Worm (Caenorhabditis elegans) whole organism, L4 larva: ENCODE measurements around the gene Y110A2AL.1.

ENCODE experiments used
- D1046.2 ChIP-seq: fragments of 200-800 bp; sonication (Bioruptor generic); IDR thresholded peaks from 2 replicates; pipeline ENCODE4 v1.3.6; 2022; ENCODE audit warnings: missing genetic modification characterization, missing compliant biosample characterization
- F10B5.3 ChIP-seq: sonication (generic microtip); optimal IDR thresholded peaks from 2 replicates; lab custom pipeline; 2016; ENCODE audit warnings: mild to moderate bottlenecking, missing genetic modification characterization, missing compliant biosample characterization
- F37D6.2 ChIP-seq: sonication (generic microtip); optimal IDR thresholded peaks from 2 replicates; lab custom pipeline; 2016; ENCODE audit warnings: mild to moderate bottlenecking, missing genetic modification characterization, missing compliant biosample characterization
- Y105C5A.15 ChIP-seq: fragments of 200-800 bp; sonication (Bioruptor generic); IDR thresholded peaks from 2 replicates; pipeline ENCODE4 v1.3.6; 2022; ENCODE audit warnings: missing genetic modification characterization, missing compliant biosample characterization
- Y5F2A.4 ChIP-seq: fragments of 200-800 bp; sonication (Bioruptor generic); optimal IDR thresholded peaks from 2 replicates; lab custom pipeline; 2018; ENCODE audit warnings: mild to moderate bottlenecking, missing genetic modification characterization, missing compliant biosample characterization
- Y75B8A.6 ChIP-seq: fragments of 200-800 bp; sonication (Bioruptor generic); IDR thresholded peaks from 2 replicates; pipeline ENCODE4 v1.3.6; 2022; ENCODE audit warnings: missing genetic modification reagents, missing genetic modification characterization, missing compliant biosample characterization
- ZK337.2 ChIP-seq: fragments of 200-800 bp; sonication (Bioruptor generic); IDR thresholded peaks from 2 replicates; pipeline ENCODE4 v1.3.6; 2022; ENCODE audit warnings: missing genetic modification reagents, missing genetic modification characterization, missing compliant biosample characterization
- ZK546.5 ChIP-seq, 2 experiments: sonication (generic microtip); optimal IDR thresholded peaks; 2 replicates each; lab custom pipeline; 2017; ENCODE audit warnings: missing biosample characterization in 2 of 2, missing genetic modification characterization in 2 of 2
- ama-1 ChIP-seq: fragments of 150-350 bp; optimal IDR thresholded peaks from 2 replicates; lab custom pipeline; 2014; ENCODE audit warnings: inconsistent platforms, mixed read lengths
- arid-1 ChIP-seq: fragments of 200-800 bp; sonication (Bioruptor generic); conservative IDR thresholded peaks from 2 replicates; pipeline ENCODE4 v1.3.6; 2022; ENCODE audit warnings: missing genetic modification reagents, missing genetic modification characterization, missing compliant biosample characterization
- ceh-20 ChIP-seq: fragments of 200-800 bp; sonication (Bioruptor generic); IDR thresholded peaks from 2 replicates; pipeline ENCODE4 v1.3.6; 2022; ENCODE audit warnings: missing genetic modification reagents, missing genetic modification characterization, missing compliant biosample characterization
- ceh-28 ChIP-seq: fragments of 150-350 bp; optimal IDR thresholded peaks from 2 replicates; lab custom pipeline; 2014; ENCODE audit warnings: missing biosample characterization, missing genetic modification reagents, missing genetic modification characterization
- ceh-32 ChIP-seq: sonication (generic microtip); optimal IDR thresholded peaks from 2 replicates; lab custom pipeline; 2016; ENCODE audit warnings: mild to moderate bottlenecking, missing genetic modification characterization, missing compliant biosample characterization; ENCODE audit not compliant: poor library complexity
- cey-2 ChIP-seq: sonication (generic microtip); optimal IDR thresholded peaks from 3 replicates; lab custom pipeline; 2017; ENCODE audit warnings: missing genetic modification characterization, mild to moderate bottlenecking, missing compliant biosample characterization, antibody characterized with exemption, borderline replicate concordance; ENCODE audit not compliant: insufficient read depth
- ctbp-1 ChIP-seq: fragments of 200-800 bp; sonication (Bioruptor generic); IDR thresholded peaks from 2 replicates; pipeline ENCODE4 v1.3.6; 2022; ENCODE audit warnings: missing genetic modification reagents, missing genetic modification characterization, missing compliant biosample characterization
- daf-19 ChIP-seq: fragments of 200-800 bp; sonication (Bioruptor generic); conservative IDR thresholded peaks from 2 replicates; pipeline ENCODE4 v1.3.6; 2022; ENCODE audit warnings: missing genetic modification characterization, missing compliant biosample characterization
- dpl-1 ChIP-seq: fragments of 150-350 bp; optimal IDR thresholded peaks from 2 replicates; lab custom pipeline; 2014; ENCODE audit warnings: missing biosample characterization, missing genetic modification reagents, missing genetic modification characterization
- dve-1 ChIP-seq: sonication (generic microtip); optimal IDR thresholded peaks from 2 replicates; lab custom pipeline; 2017; ENCODE audit warnings: antibody characterized with exemption, mild to moderate bottlenecking, missing genetic modification characterization, missing compliant biosample characterization; ENCODE audit not compliant: insufficient read depth
- egl-27 ChIP-seq: sonication (generic microtip); optimal IDR thresholded peaks from 3 replicates; lab custom pipeline; 2017; ENCODE audit warnings: missing biosample characterization, missing genetic modification reagents, missing genetic modification characterization
- egl-43 ChIP-seq: fragments of 200-800 bp; sonication (Bioruptor generic); IDR thresholded peaks from 2 replicates; pipeline ENCODE4 v1.3.6; 2022; ENCODE audit warnings: missing genetic modification reagents, missing genetic modification characterization, missing compliant biosample characterization
- fos-1 ChIP-seq: fragments of 150-350 bp; optimal IDR thresholded peaks from 2 replicates; lab custom pipeline; 2014; ENCODE audit warnings: missing biosample characterization, missing genetic modification characterization
- hmg-1.1 ChIP-seq: fragments of 200-800 bp; sonication (Bioruptor generic); IDR thresholded peaks from 2 replicates; pipeline ENCODE4 v1.3.6; 2022; ENCODE audit warnings: missing genetic modification reagents, missing genetic modification characterization, missing compliant biosample characterization
- jun-1 ChIP-seq: fragments of 150-350 bp; optimal IDR thresholded peaks from 2 replicates; lab custom pipeline; 2014; ENCODE audit warnings: missing biosample characterization, missing genetic modification reagents, missing genetic modification characterization
- lin-15B ChIP-seq: fragments of 150-350 bp; sonication (generic microtip); optimal IDR thresholded peaks from 3 replicates; lab custom pipeline; 2014; ENCODE audit warnings: missing biosample characterization, missing genetic modification characterization
- lin-29 ChIP-seq: fragments of 200-800 bp; sonication (Bioruptor generic); IDR thresholded peaks from 2 replicates; pipeline ENCODE4 v1.3.6; 2022; ENCODE audit warnings: missing genetic modification reagents, missing genetic modification characterization, missing compliant biosample characterization
- madf-5 ChIP-seq, 2 experiments: fragments of 200-800 bp; sonication (Bioruptor generic); IDR thresholded peaks; 2 replicates each; pipeline ENCODE4 v1.3.6; 2022; ENCODE audit warnings: missing compliant biosample characterization in 2 of 2, missing genetic modification characterization in 2 of 2
- madf-9 ChIP-seq: fragments of 200-800 bp; sonication (Bioruptor generic); conservative IDR thresholded peaks from 2 replicates; pipeline ENCODE4 v1.3.6; 2022; ENCODE audit warnings: missing genetic modification reagents, missing genetic modification characterization, missing compliant biosample characterization
- mdt-29 ChIP-seq: fragments of 200-800 bp; sonication (Bioruptor generic); IDR thresholded peaks from 2 replicates; pipeline ENCODE4 v1.3.6; 2022; ENCODE audit warnings: missing genetic modification reagents, missing genetic modification characterization, missing compliant biosample characterization
- mes-2 ChIP-seq: sonication (generic microtip); optimal IDR thresholded peaks from 2 replicates; lab custom pipeline; 2016; ENCODE audit warnings: missing genotype, mild to moderate bottlenecking, missing genetic modification characterization, missing compliant biosample characterization; ENCODE audit not compliant: poor library complexity, severe bottlenecking
- mxl-2 ChIP-seq: fragments of 200-800 bp; sonication (Bioruptor generic); conservative IDR thresholded peaks from 2 replicates; pipeline ENCODE4 v1.3.6; 2022; ENCODE audit warnings: missing genetic modification reagents, missing genetic modification characterization, missing compliant biosample characterization
- mxl-3 ChIP-seq: fragments of 200-800 bp; sonication (Bioruptor generic); optimal IDR thresholded peaks from 2 replicates; lab custom pipeline; 2018; ENCODE audit warnings: mild to moderate bottlenecking, missing genetic modification characterization, missing compliant biosample characterization
- nhr-11 ChIP-seq: fragments of 150-350 bp; optimal IDR thresholded peaks from 2 replicates; lab custom pipeline; 2014; ENCODE audit warnings: missing biosample characterization, missing genetic modification characterization
- nhr-111 ChIP-seq: fragments of 200-800 bp; sonication (Bioruptor generic); optimal IDR thresholded peaks from 2 replicates; lab custom pipeline; 2018; ENCODE audit warnings: mild to moderate bottlenecking, missing genetic modification characterization, missing compliant biosample characterization
- nhr-41 ChIP-seq: fragments of 200-800 bp; sonication (Bioruptor generic); IDR thresholded peaks from 2 replicates; pipeline ENCODE4 v1.3.6; 2022; ENCODE audit warnings: missing genetic modification reagents, missing genetic modification characterization, missing compliant biosample characterization
- nhr-42 ChIP-seq: fragments of 200-800 bp; sonication (Bioruptor generic); IDR thresholded peaks from 2 replicates; pipeline ENCODE4 v1.3.6; 2022; ENCODE audit warnings: missing genetic modification characterization, missing compliant biosample characterization
- nhr-48 ChIP-seq: sonication (generic microtip); optimal IDR thresholded peaks from 2 replicates; lab custom pipeline; 2016; ENCODE audit warnings: mild to moderate bottlenecking, missing genetic modification characterization, missing compliant biosample characterization
- nhr-6 ChIP-seq: fragments of 150-350 bp; optimal IDR thresholded peaks from 2 replicates; lab custom pipeline; 2014; ENCODE audit warnings: missing biosample characterization, missing genetic modification characterization
- nhr-77 ChIP-seq: fragments of 150-350 bp; optimal IDR thresholded peaks from 2 replicates; lab custom pipeline; 2014; ENCODE audit warnings: missing biosample characterization, missing genetic modification characterization
- pha-4 ChIP-seq, 2 experiments: fragments of 150-350 bp in 1 of 2; fragments of 200-800 bp in 1 of 2; sonication (Bioruptor generic) in 1 of 2; IDR thresholded peaks in 1 of 2; optimal IDR thresholded peaks in 1 of 2; 2 replicates each; pipeline versions ENCODE4 v1.3.6 to Lab custom; 2014 to 2022; ENCODE audit warnings: missing genetic modification characterization in 2 of 2, missing genetic modification reagents in 2 of 2, missing biosample characterization in 1 of 2, missing compliant biosample characterization in 1 of 2
- php-3 ChIP-seq: fragments of 200-800 bp; sonication (Bioruptor generic); IDR thresholded peaks from 2 replicates; pipeline ENCODE4 v1.3.6; 2022; ENCODE audit warnings: missing genetic modification reagents, missing genetic modification characterization, missing compliant biosample characterization
- saeg-2 ChIP-seq: fragments of 200-800 bp; sonication (Bioruptor generic); IDR thresholded peaks from 2 replicates; pipeline ENCODE4 v1.3.6; 2022; ENCODE audit warnings: missing genetic modification reagents, missing genetic modification characterization, missing compliant biosample characterization
- set-16 ChIP-seq: fragments of 200-800 bp; sonication (Bioruptor generic); IDR thresholded peaks from 2 replicates; pipeline ENCODE4 v1.3.6; 2022; ENCODE audit warnings: missing genetic modification reagents, missing genetic modification characterization, missing compliant biosample characterization
- tra-1 ChIP-seq: fragments of 200-800 bp; sonication (Bioruptor generic); IDR thresholded peaks from 2 replicates; pipeline ENCODE4 v1.3.6; 2022; ENCODE audit warnings: missing genetic modification reagents, missing genetic modification characterization, missing compliant biosample characterization
- unc-130 ChIP-seq: sonication (generic microtip); optimal IDR thresholded peaks from 2 replicates; lab custom pipeline; 2016; ENCODE audit warnings: missing genetic modification reagents, missing genetic modification characterization, missing compliant biosample characterization
- unc-62 ChIP-seq, 3 experiments: fragments of 150-350 bp in 1 of 3; sonication (generic microtip); optimal IDR thresholded peaks in 2 of 3; peaks in 1 of 3; 1 replicate in 1 of 3; 2 replicates in 2 of 3; lab custom pipeline; 2014 to 2017; ENCODE audit warnings: missing biosample characterization in 3 of 3, missing genetic modification characterization in 3 of 3, missing genetic modification reagents in 3 of 3, missing genotype in 1 of 3
- zfp-2 ChIP-seq: sonication (generic microtip); optimal IDR thresholded peaks from 2 replicates; lab custom pipeline; 2016; ENCODE audit warnings: mild to moderate bottlenecking, missing genetic modification characterization, missing compliant biosample characterization
- zip-11 ChIP-seq: fragments of 200-800 bp; sonication (Bioruptor generic); IDR thresholded peaks from 2 replicates; pipeline ENCODE4 v1.3.6; 2022; ENCODE audit warnings: missing genetic modification characterization, missing compliant biosample characterization

Gene Y110A2AL.1

ce11 chrII:2861385-2862099 lies 13.4 kb upstream of the Y110A2AL.1 start (continued):
- no peak for TF ChIP-seq jun-1
- no peak for TF ChIP-seq nhr-77 (tag; lab: Kevin White, UChicago)
- TF ChIP-seq fos-1, result no peak
- TF ChIP-seq nhr-11 (tag; lab: Kevin White, UChicago), result no peak
- 0 out of 2 replicates have a peak, but pooled peaks have one; percentile 50 for TF ChIP-seq nhr-42 (GFP tag; lab: Robert Waterston, UW)
- peak; percentile 30; the same call in 1 of the 2 replicates for TF ChIP-seq Y105C5A.15 (GFP tag; lab: Robert Waterston, UW)
- no peak for TF ChIP-seq unc-130 (GFP tag; lab: Kevin White, UChicago)
- TF ChIP-seq pha-4 (GFP tag; IDR thresholded peaks at IDR 0.05; lab: Robert Waterston, UW), result peak; percentile 75; the same call in 1 of the 2 replicates
- no peak for TF ChIP-seq pha-4 (tag; optimal IDR thresholded peaks at IDR 0.05; lab: Kevin White, UChicago)
- TF ChIP-seq dpl-1 (GFP tag; lab: Kevin White, UChicago), result no peak
- TF ChIP-seq zfp-2 (tag; lab: Kevin White, UChicago), result no peak
- no peak for TF ChIP-seq daf-19 (GFP tag; lab: Robert Waterston, UW)
- TF ChIP-seq nhr-111 (GFP tag; lab: Kevin White, UChicago), result no peak
- peak; percentile 85 for TF ChIP-seq egl-43
- peak; percentile 42; the same call in 1 of the 2 replicates for TF ChIP-seq ZK337.2 (GFP tag; lab: Robert Waterston, UW)
- TF ChIP-seq D1046.2 (GFP tag; lab: Robert Waterston, UW), result 0 out of 2 replicates have a peak, but pooled peaks have one; percentile 20
- no peak for TF ChIP-seq ZK546.5 (tag; optimal IDR thresholded peaks at IDR 0.05; lab: Kevin White, UChicago)
- no peak for TF ChIP-seq zip-11 (GFP tag; lab: Robert Waterston, UW)
- TF ChIP-seq ceh-28 (tag; lab: Kevin White, UChicago), result no peak
- 0 out of 2 replicates have a peak, but pooled peaks have one; percentile 16 for TF ChIP-seq php-3
- TF ChIP-seq mxl-3 (GFP tag; lab: Kevin White, UChicago), result no peak
- TF ChIP-seq egl-27 (tag; lab: Kevin White, UChicago), result no peak
- no peak for TF ChIP-seq cey-2 (tag; lab: Kevin White, UChicago)
- TF ChIP-seq saeg-2 (GFP tag; lab: Robert Waterston, UW), result no peak
- peak; percentile 49 for TF ChIP-seq mes-2
- peak; percentile 71 for TF ChIP-seq set-16 (GFP tag; lab: Robert Waterston, UW)
- TF ChIP-seq dve-1, result no peak
- TF ChIP-seq madf-5 (GFP tag; IDR thresholded peaks at IDR 0.05; lab: Robert Waterston, UW), result 0 out of 4 replicates have a peak, but pooled peaks of 1 of the 2 experiments have one; percentile 60
- no peak for TF ChIP-seq madf-9
- TF ChIP-seq nhr-6 (tag; lab: Kevin White, UChicago), result no peak
- TF ChIP-seq lin-15B (tag; lab: Kevin White, UChicago), result no peak
- TF ChIP-seq mxl-2 (GFP tag; lab: Robert Waterston, UW), result no peak
- no peak for TF ChIP-seq Y75B8A.6 (GFP tag; lab: Robert Waterston, UW)
- no peak for TF ChIP-seq F37D6.2 (tag; lab: Kevin White, UChicago)
- TF ChIP-seq ctbp-1 (GFP tag; lab: Robert Waterston, UW), result 0 out of 2 replicates have a peak, but pooled peaks have one; percentile 23
- TF ChIP-seq arid-1 (GFP tag; lab: Robert Waterston, UW), result peak; percentile 66
- TF ChIP-seq lin-29, result no peak
- no peak for TF ChIP-seq unc-62 (GFP tag; optimal IDR thresholded peaks at IDR 0.05 in 1 of 2; lab: Kevin White, UChicago)
- TF ChIP-seq unc-62 (tag; optimal IDR thresholded peaks at IDR 0.05; lab: Kevin White, UChicago), result no peak
- peak; percentile 60; the same call in 1 of the 2 replicates for TF ChIP-seq tra-1 (GFP tag; lab: Robert Waterston, UW)
- no peak for TF ChIP-seq ama-1
- TF ChIP-seq ceh-20 (GFP tag; lab: Robert Waterston, UW), result no peak
- TF ChIP-seq Y5F2A.4, result no peak
- no peak for TF ChIP-seq nhr-48 (tag; lab: Kevin White, UChicago)
- TF ChIP-seq hmg-1.1 (GFP tag; lab: Robert Waterston, UW), result 0 out of 2 replicates have a peak, but pooled peaks have one; percentile 11
- TF ChIP-seq mdt-29, result 0 out of 2 replicates have a peak, but pooled peaks have one; percentile 10
- no peak for TF ChIP-seq nhr-41 (GFP tag; lab: Robert Waterston, UW)
- peak; percentile 20 for TF ChIP-seq F10B5.3 (tag; lab: Kevin White, UChicago)
- TF ChIP-seq ceh-32 (tag; lab: Kevin White, UChicago), result no peak
